Worm (Caenorhabditis elegans) whole organism, mixed stage, embryonic: ENCODE results near the gene B0273.1.
A peak's percentile ranks its signal among the peaks of the same experiment; 100 is the strongest.

ENCODE experiments used
- bed-3 ChIP-seq: fragments of 200-800 bp; sonication (Bioruptor generic); optimal IDR thresholded peaks from 3 replicates; lab custom pipeline; 2018; ENCODE audit warnings: mild to moderate bottlenecking, missing genetic modification characterization, moderate library complexity, missing compliant biosample characterization
- blmp-1 ChIP-seq: fragments of 150-350 bp; optimal IDR thresholded peaks from 2 replicates; lab custom pipeline; 2014; ENCODE audit warnings: missing biosample characterization, missing genetic modification characterization
- ceh-43 ChIP-seq: fragments of 200-800 bp; sonication (Bioruptor generic); optimal IDR thresholded peaks from 2 replicates; lab custom pipeline; 2018; ENCODE audit warnings: mild to moderate bottlenecking, missing genetic modification characterization, moderate library complexity, missing compliant biosample characterization
- elt-3 ChIP-seq: fragments of 150-350 bp; optimal IDR thresholded peaks from 2 replicates; lab custom pipeline; 2014; ENCODE audit warnings: missing biosample characterization, missing genetic modification characterization
- ham-2 ChIP-seq: fragments of 200-800 bp; sonication (Bioruptor generic); optimal IDR thresholded peaks from 2 replicates; lab custom pipeline; 2018; ENCODE audit warnings: mild to moderate bottlenecking, missing genetic modification characterization, missing compliant biosample characterization
- nhr-12 ChIP-seq: fragments of 150-350 bp; optimal IDR thresholded peaks from 2 replicates; lab custom pipeline; 2014; ENCODE audit warnings: missing biosample characterization, missing genetic modification characterization
- nhr-237 ChIP-seq: fragments of 150-350 bp; optimal IDR thresholded peaks from 2 replicates; lab custom pipeline; 2014; ENCODE audit warnings: missing biosample characterization, missing genetic modification characterization
- nhr-28 ChIP-seq: fragments of 150-350 bp; optimal IDR thresholded peaks from 2 replicates; lab custom pipeline; 2014; ENCODE audit warnings: missing biosample characterization, missing genetic modification characterization
- nhr-76 ChIP-seq: sonication (generic microtip); optimal IDR thresholded peaks from 2 replicates; lab custom pipeline; 2017; ENCODE audit warnings: missing biosample characterization, missing genetic modification characterization
- unc-120 ChIP-seq: sonication (generic microtip); optimal IDR thresholded peaks from 2 replicates; lab custom pipeline; 2017; ENCODE audit warnings: missing genetic modification characterization, missing compliant biosample characterization; ENCODE audit not compliant: poor library complexity, severe bottlenecking
- unc-39 ChIP-seq: fragments of 150-350 bp; optimal IDR thresholded peaks from 2 replicates; lab custom pipeline; 2014; ENCODE audit warnings: missing biosample characterization, missing genetic modification characterization

DNA sequence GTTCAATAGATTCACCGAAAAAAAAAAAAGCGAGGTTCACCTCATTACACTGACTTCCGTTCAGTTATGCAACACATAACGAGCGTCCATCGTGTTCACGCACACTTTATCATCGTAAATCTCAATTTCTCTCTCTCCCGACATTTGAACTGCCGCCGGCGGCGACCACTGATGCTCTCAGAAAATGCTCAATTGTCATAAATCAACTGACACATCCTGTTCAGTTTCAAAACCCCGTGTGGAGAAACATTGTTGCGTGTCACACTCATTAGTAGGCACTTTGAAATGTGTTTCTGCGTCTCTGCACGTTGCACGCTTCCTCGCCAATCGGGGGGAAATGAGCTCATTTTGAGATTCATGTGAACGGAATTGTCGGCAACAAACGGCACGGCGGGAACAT is 42.0 kb downstream of the B0273.1 start:
- TF ChIP-seq unc-39 (tag; lab: Kevin White, UChicago) = no peak
- peak; percentile 24 for TF ChIP-seq unc-120
- TF ChIP-seq nhr-76 = no peak
- no peak for TF ChIP-seq blmp-1 (tag; lab: Kevin White, UChicago)
- no peak for TF ChIP-seq nhr-28
- TF ChIP-seq ham-2 (GFP tag; lab: Kevin White, UChicago) = no peak
- no peak for TF ChIP-seq nhr-12 (tag; lab: Kevin White, UChicago)
- TF ChIP-seq elt-3 (tag; lab: Kevin White, UChicago) = no peak
- TF ChIP-seq nhr-237 (tag; lab: Kevin White, UChicago) = no peak
- TF ChIP-seq ceh-43 (GFP tag; lab: Kevin White, UChicago) = no peak
- TF ChIP-seq bed-3 (GFP tag; lab: Kevin White, UChicago) = no peak
